Worm (Caenorhabditis elegans) whole organism, L4/young adult: ENCODE results near the gene sir-2.3.

Source experiments
- W03F9.2 ChIP-seq: fragments of 150-350 bp; optimal IDR thresholded peaks from 2 replicates; lab custom pipeline; 2014; ENCODE audit warnings: missing biosample characterization, missing genetic modification characterization
- dao-5 ChIP-seq: sonication (generic microtip); optimal IDR thresholded peaks from 2 replicates; lab custom pipeline; 2016; ENCODE audit warnings: missing genotype, missing genetic modification characterization, moderate library complexity, missing compliant biosample characterization
- him-1 ChIP-seq: sonication (generic microtip); optimal IDR thresholded peaks from 2 replicates; lab custom pipeline; 2016; ENCODE audit warnings: missing genotype, missing genetic modification reagents, missing genetic modification characterization, missing compliant biosample characterization

- TF ChIP-seq him-1 (tag; lab: Kevin White, UChicago) (no peak), W03F9.2 (tag; lab: Kevin White, UChicago) (no peak), dao-5 (tag; lab: Kevin White, UChicago) (no peak)
Measured at ce11 chrX:13359800-13360199, 28.3 kb downstream of the sir-2.3 start.
